Fruit fly (Drosophila melanogaster): ENCODE data around the gene ATPsynE.

DNA sequence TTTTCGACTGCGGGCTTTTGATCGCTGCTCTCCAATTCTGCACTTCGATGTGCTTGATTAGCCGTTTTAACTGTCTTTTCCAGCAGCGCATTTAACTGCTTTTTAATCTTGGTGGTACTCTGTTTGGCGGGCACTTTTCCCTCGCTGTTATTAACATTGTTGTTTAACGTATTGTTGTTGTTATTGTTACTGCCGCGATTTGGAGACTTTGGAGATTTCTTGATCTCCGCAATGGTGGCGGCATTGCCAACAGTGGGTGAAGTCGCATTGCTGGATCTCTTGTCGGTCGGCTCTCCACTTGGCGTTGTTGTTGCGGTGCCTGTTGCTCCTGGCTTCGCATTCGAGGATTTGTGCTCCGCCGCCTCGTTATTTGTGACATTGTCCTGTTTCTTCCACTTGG, 3.9 kb downstream of the ATPsynE start:
- TF ChIP-seq CG8478 (optimal IDR thresholded peaks at IDR 0.05) = no peak
- no peak for TF ChIP-seq psq (optimal IDR thresholded peaks at IDR 0.05)
- TF ChIP-seq pan (optimal IDR thresholded peaks at IDR 0.05) = no peak
- no peak for TF ChIP-seq usp (GFP tag; optimal IDR thresholded peaks at IDR 0.05)
- no peak for TF ChIP-seq Dll (optimal IDR thresholded peaks at IDR 0.05)
- no peak for TF ChIP-seq EcR (GFP tag; optimal IDR thresholded peaks at IDR 0.05)
